Fruit fly (Drosophila melanogaster): Measurements from ENCODE around the gene CG43861.

- TF ChIP-seq CG8359 (GFP tag; optimal IDR thresholded peaks at IDR 0.05; ENCODE audit: borderline replicate concordance), result no peak
- TF ChIP-seq tgo (GFP tag; IDR thresholded peaks at IDR 0.05), result no peak
- TF ChIP-seq scrt (GFP tag; optimal IDR thresholded peaks at IDR 0.05), result no peak
- no peak for TF ChIP-seq org-1 (GFP tag; optimal IDR thresholded peaks at IDR 0.05)
- TF ChIP-seq CG31365 (tag; optimal IDR thresholded peaks at IDR 0.05), result no peak
- no peak for TF ChIP-seq al (GFP tag; IDR thresholded peaks at IDR 0.05)
- no peak for TF ChIP-seq Doc3 (GFP tag; IDR thresholded peaks at IDR 0.05; ENCODE audit: partially characterized antibody)
These were observed 55.5 kb downstream of the CG43861 start, which contains the start of gene CG42866 for dm6 chr2L:19961585-19961984.

All from whole organism, embryonic.